Worm (Caenorhabditis elegans): Measurements from ENCODE around the gene latd-1.

Gene latd-1

ce11 chrX:7883994-7884393 lies 13.6 kb downstream of the latd-1 start, which contains the start of gene pcyt-2.2:
Gene pcyt-2.2, plus strand, starts transcription at chrX:7884294.
- TF ChIP-seq ceh-34 (tag; optimal IDR thresholded peaks at IDR 0.05) (no peak), sdc-2 (tag; optimal IDR thresholded peaks at IDR 0.05) (no peak), pax-1 (tag; optimal IDR thresholded peaks at IDR 0.05) (no peak), hlh-13 (GFP tag; optimal IDR thresholded peaks at IDR 0.05) (no peak), sox-4 (tag; optimal IDR thresholded peaks at IDR 0.05) (no peak), elt-2 (tag; optimal IDR thresholded peaks at IDR 0.05) (no peak), ama-1 (optimal IDR thresholded peaks at IDR 0.05) (no peak), ceh-6 (GFP tag; optimal IDR thresholded peaks at IDR 0.05) (no peak), fkh-6 (tag; optimal IDR thresholded peaks at IDR 0.05) (no peak), unc-42 (tag; optimal IDR thresholded peaks at IDR 0.05) (no peak), unc-3 (GFP tag; conservative IDR thresholded peaks at IDR 0.05) (no peak), unc-3 (tag; optimal IDR thresholded peaks at IDR 0.05) (no peak), hlh-15 (tag; optimal IDR thresholded peaks at IDR 0.05) (no peak), odd-2 (tag; optimal IDR thresholded peaks at IDR 0.05) (no peak)

ce11 chrX:7881307-7881706 lies 16.3 kb downstream of the latd-1 start:
- TF ChIP-seq pag-3 (tag; optimal IDR thresholded peaks at IDR 0.05; ENCODE audit: borderline replicate concordance) (no peak), hlh-6 (tag; optimal IDR thresholded peaks at IDR 0.05) (no peak), elt-4 (tag; optimal IDR thresholded peaks at IDR 0.05) (no peak), ama-1 (optimal IDR thresholded peaks at IDR 0.05) (no peak), fax-1 (tag; optimal IDR thresholded peaks at IDR 0.05) (no peak)

ce11 chrX:7880848-7881247 lies 16.7 kb downstream of the latd-1 start, which contains the start of gene C39D10.8:
Gene C39D10.8, minus strand, starts transcription at chrX:7880948.
- TF ChIP-seq elt-2 (tag; optimal IDR thresholded peaks at IDR 0.05), result peak; percentile 30
- TF ChIP-seq nhr-11 (tag; optimal IDR thresholded peaks at IDR 0.05), result no peak
- TF ChIP-seq T23F11.4 (GFP tag; optimal IDR thresholded peaks at IDR 0.05), result no peak

ce11 chrX:7875854-7876253 lies 21.7 kb downstream of the latd-1 start, which contains the start of gene cca-1:
Gene cca-1, minus strand, starts transcription at chrX:7875954.
- TF ChIP-seq hlh-30 (tag; optimal IDR thresholded peaks at IDR 0.05; ENCODE audit: insufficient read depth) (no peak), ceh-14 (tag; optimal IDR thresholded peaks at IDR 0.05) (no peak), F13H6.1 (tag; optimal IDR thresholded peaks at IDR 0.05) (no peak), che-1 (tag; optimal IDR thresholded peaks at IDR 0.05) (no peak), ceh-31 (tag; optimal IDR thresholded peaks at IDR 0.05) (no peak), ref-2 (tag; optimal IDR thresholded peaks at IDR 0.05) (no peak), unc-86 (tag; optimal IDR thresholded peaks at IDR 0.05) (no peak), ttx-3 (tag; optimal IDR thresholded peaks at IDR 0.05) (no peak), fax-1 (tag; optimal IDR thresholded peaks at IDR 0.05) (no peak), rnt-1 (tag; optimal IDR thresholded peaks at IDR 0.05) (no peak), ceh-48 (tag; optimal IDR thresholded peaks at IDR 0.05) (no peak), ztf-16 (tag; optimal IDR thresholded peaks at IDR 0.05) (no peak)

- no peak for TF ChIP-seq nfya-1 (tag; optimal IDR thresholded peaks at IDR 0.05)
- TF ChIP-seq madf-2 (tag; optimal IDR thresholded peaks at IDR 0.05), result no peak
- TF ChIP-seq dve-1 (tag; optimal IDR thresholded peaks at IDR 0.05), result no peak
- no peak for TF ChIP-seq ceh-30 (tag; optimal IDR thresholded peaks at IDR 0.05)
- TF ChIP-seq ceh-48 (tag; optimal IDR thresholded peaks at IDR 0.05), result no peak
- no peak for TF ChIP-seq hlh-8 (tag; optimal IDR thresholded peaks at IDR 0.05)
- TF ChIP-seq che-1 (tag; optimal IDR thresholded peaks at IDR 0.05), result no peak
These were observed 24.2 kb downstream of the latd-1 start for ce11 chrX:7873350-7873749.

All from whole organism, late embryonic.